Fruit fly (Drosophila melanogaster) whole organism: ENCODE measurements around the gene Cyp4d14.

ENCODE experiments used
- CG8478 ChIP-seq: fragments of >200 bp; optimal IDR thresholded peaks from 2 replicates; lab custom pipeline; 2018; ENCODE audit warnings: inconsistent platforms
- Dll ChIP-seq: fragments of >200 bp; optimal IDR thresholded peaks from 2 replicates; lab custom pipeline; 2017
- pan ChIP-seq: fragments of >200 bp; optimal IDR thresholded peaks from 2 replicates; lab custom pipeline; 2017
- psq ChIP-seq: fragments of >200 bp; optimal IDR thresholded peaks from 2 replicates; lab custom pipeline; 2017

DNA sequence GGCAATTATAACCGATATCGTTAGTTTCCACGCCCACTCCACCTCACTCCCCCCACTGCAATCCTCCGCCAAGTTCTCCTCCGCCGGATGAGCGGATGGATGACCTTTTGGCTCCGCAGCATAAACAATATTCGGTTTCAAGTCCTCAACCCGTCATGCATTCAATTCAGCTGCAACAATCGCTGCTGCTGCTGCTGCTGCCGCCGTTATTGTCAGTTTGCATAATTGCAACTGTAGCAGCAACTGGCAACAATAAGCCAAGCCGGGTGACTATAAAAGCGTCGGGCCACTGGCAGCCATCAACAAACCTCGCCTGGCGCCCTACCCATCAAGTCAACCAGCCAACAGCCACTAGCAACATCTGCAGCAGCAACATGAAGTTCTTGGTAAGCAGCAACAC, 11.4 kb upstream of the Cyp4d14 start, which contains the start of gene CG17777:
- TF ChIP-seq CG8478 (lab: Kevin White, UChicago) (no peak), pan (lab: Kevin White, UChicago) (no peak), psq (lab: Kevin White, UChicago) (no peak), Dll (lab: Kevin White, UChicago) (no peak)
